Worm (Caenorhabditis elegans): ENCODE results near the gene ipla-2.

ce11 chrX:9804735-9805134 lies 33.1 kb downstream of the ipla-2 start:
- TF ChIP-seq sox-4 (tag; optimal IDR thresholded peaks at IDR 0.05) (no peak), pax-1 (tag; optimal IDR thresholded peaks at IDR 0.05) (no peak), dmd-4 (tag; optimal IDR thresholded peaks at IDR 0.05; ENCODE audit: borderline replicate concordance) (no peak), F13H6.1 (tag; optimal IDR thresholded peaks at IDR 0.05) (no peak), ceh-30 (tag; optimal IDR thresholded peaks at IDR 0.05) (no peak), tbx-7 (tag; optimal IDR thresholded peaks at IDR 0.05) (no peak), rnt-1 (tag; optimal IDR thresholded peaks at IDR 0.05) (no peak), nhr-11 (tag; optimal IDR thresholded peaks at IDR 0.05) (no peak)
